Fruit fly (Drosophila melanogaster): Measurements from ENCODE around the gene Cyp4d1.

The Cyp4d1 gene

dm6 chrX:2137587-2138341, 24.2 kb downstream of the Cyp4d1 start:
- TF ChIP-seq CG7368 (GFP tag; optimal IDR thresholded peaks at IDR 0.05) (peak; percentile 95), CG31627 (GFP tag; optimal IDR thresholded peaks at IDR 0.05) (peak; percentile 94), CG6276 (GFP tag; optimal IDR thresholded peaks at IDR 0.05) (peak; percentile 99), Hr38 (GFP tag; optimal IDR thresholded peaks at IDR 0.05) (peak; percentile 44), CG8632 (GFP tag; optimal IDR thresholded peaks at IDR 0.05) (peak; percentile 99), CG3919 (GFP tag; optimal IDR thresholded peaks at IDR 0.05) (peak; percentile 98), eg (GFP tag; IDR thresholded peaks at IDR 0.05) (peak; percentile 98), fd85E (GFP tag; optimal IDR thresholded peaks at IDR 0.05) (peak; percentile 91), Lpt (GFP tag; optimal IDR thresholded peaks at IDR 0.05) (peak; percentile 98), Gug (GFP tag; IDR thresholded peaks at IDR 0.05) (peak; percentile 99), Ets21C (GFP tag; optimal IDR thresholded peaks at IDR 0.05) (peak; percentile 96), topi (GFP tag; optimal IDR thresholded peaks at IDR 0.05) (peak; percentile 99), CG32006 (GFP tag; optimal IDR thresholded peaks at IDR 0.05) (peak; percentile 97), OdsH (GFP tag; optimal IDR thresholded peaks at IDR 0.05) (peak; percentile 99), svp (GFP tag) (peak; percentile 97), Eip78C (GFP tag) (peak; percentile 99), CG6792 (GFP tag; optimal IDR thresholded peaks at IDR 0.05) (peak; percentile 97), acj6 (GFP tag; optimal IDR thresholded peaks at IDR 0.05) (peak; percentile 98), CG10631 (GFP tag; optimal IDR thresholded peaks at IDR 0.05) (peak; percentile 98), net (GFP tag; optimal IDR thresholded peaks at IDR 0.05) (peak; percentile 97), CG16779 (tag; optimal IDR thresholded peaks at IDR 0.05) (peak; percentile 97), Sox15 (GFP tag; optimal IDR thresholded peaks at IDR 0.05) (peak; percentile 98), Blimp-1 (GFP tag; optimal IDR thresholded peaks at IDR 0.05) (peak; percentile 92), dac (GFP tag; optimal IDR thresholded peaks at IDR 0.05) (peak; percentile 94), CG15336 (GFP tag; IDR thresholded peaks at IDR 0.05) (peak; percentile 100), esn (GFP tag; optimal IDR thresholded peaks at IDR 0.05) (peak; percentile 97), CG10669 (GFP tag; optimal IDR thresholded peaks at IDR 0.05) (peak; percentile 99), CG11762 (GFP tag; optimal IDR thresholded peaks at IDR 0.05; ENCODE audit: insufficient read depth) (peak; percentile 99), CG6854 (GFP tag; optimal IDR thresholded peaks at IDR 0.05) (peak; percentile 97), lz (GFP tag; optimal IDR thresholded peaks at IDR 0.05) (peak; percentile 98), CG8319 (GFP tag; optimal IDR thresholded peaks at IDR 0.05) (peak; percentile 97), CG3032 (tag; optimal IDR thresholded peaks at IDR 0.05) (peak; percentile 99), vri (GFP tag; optimal IDR thresholded peaks at IDR 0.05) (peak; percentile 95), Met (GFP tag; optimal IDR thresholded peaks at IDR 0.05) (peak; percentile 98), Hr4 (GFP tag; optimal IDR thresholded peaks at IDR 0.05) (peak; percentile 97), CG34406 (GFP tag; optimal IDR thresholded peaks at IDR 0.05) (peak; percentile 99), Eip75B (GFP tag; optimal IDR thresholded peaks at IDR 0.05) (peak; percentile 97), cyc (GFP tag; optimal IDR thresholded peaks at IDR 0.05) (peak; percentile 94), fkh (GFP tag; optimal IDR thresholded peaks at IDR 0.05) (peak; percentile 81), CG9139 (GFP tag; optimal IDR thresholded peaks at IDR 0.05) (peak; percentile 97), spab (GFP tag; optimal IDR thresholded peaks at IDR 0.05) (peak; percentile 97), Sox102F (GFP tag; optimal IDR thresholded peaks at IDR 0.05) (peak; percentile 97), Sox14 (GFP tag; optimal IDR thresholded peaks at IDR 0.05) (peak; percentile 98), Ets96B (tag; optimal IDR thresholded peaks at IDR 0.05) (peak; percentile 99), achi (GFP tag; optimal IDR thresholded peaks at IDR 0.05) (peak; percentile 98), fd59A (GFP tag; optimal IDR thresholded peaks at IDR 0.05) (peak; percentile 99), dsx (GFP tag; optimal IDR thresholded peaks at IDR 0.05; ENCODE audit: poor library complexity, severe bottlenecking) (peak; percentile 97), CG1621 (tag; optimal IDR thresholded peaks at IDR 0.05) (peak; percentile 97), ss (GFP tag; optimal IDR thresholded peaks at IDR 0.05) (peak; percentile 97 to 99), CG11294 (GFP tag; IDR thresholded peaks at IDR 0.05) (peak; percentile 98), CG6163 (GFP tag; IDR thresholded peaks at IDR 0.05) (peak; percentile 97)
